Fruit fly (Drosophila melanogaster) whole organism, prepupa: ENCODE measurements around the gene Nubp1.

Source experiments
- CG10631 ChIP-seq: fragments of 200-800 bp; sonication (Bioruptor generic); optimal IDR thresholded peaks from 2 replicates; lab custom pipeline; 2016; ENCODE audit warnings: missing biosample characterization, missing genetic modification characterization
- CG10669 ChIP-seq: fragments of 200-800 bp; sonication (Bioruptor generic); optimal IDR thresholded peaks from 3 replicates; lab custom pipeline; 2018; ENCODE audit warnings: missing biosample characterization, mild to moderate bottlenecking, missing genetic modification characterization, moderate library complexity
- CG15336 ChIP-seq: fragments of 200-800 bp; sonication (Bioruptor generic); IDR thresholded peaks from 2 replicates; pipeline ENCODE4 v1.3.6; 2022; ENCODE audit warnings: missing biosample characterization, missing genetic modification characterization
- CG1621 ChIP-seq: fragments of 200-800 bp; sonication (Bioruptor generic); optimal IDR thresholded peaks from 3 replicates; lab custom pipeline; 2018; ENCODE audit warnings: missing biosample characterization, mild to moderate bottlenecking, missing genetic modification characterization
- CG3032 ChIP-seq: fragments of 200-800 bp; optimal IDR thresholded peaks from 2 replicates; lab custom pipeline; 2019; ENCODE audit warnings: missing biosample characterization, mild to moderate bottlenecking, missing genetic modification characterization, moderate library complexity
- CG31627 ChIP-seq: fragments of 200-800 bp; sonication (Bioruptor generic); optimal IDR thresholded peaks from 3 replicates; lab custom pipeline; 2016; ENCODE audit warnings: missing biosample characterization, missing genetic modification characterization
- CG32006 ChIP-seq: fragments of 200-800 bp; sonication (Bioruptor generic); optimal IDR thresholded peaks from 3 replicates; lab custom pipeline; 2017; ENCODE audit warnings: missing biosample characterization, mild to moderate bottlenecking, missing genetic modification characterization
- CG34406 ChIP-seq: fragments of 200-800 bp; sonication (Bioruptor generic); optimal IDR thresholded peaks from 3 replicates; lab custom pipeline; 2016; ENCODE audit warnings: missing biosample characterization, missing genetic modification characterization
- CG6163 ChIP-seq: fragments of 200-800 bp; sonication (Bioruptor generic); IDR thresholded peaks from 3 replicates; pipeline ENCODE4 v1.3.6; 2022; ENCODE audit warnings: missing biosample characterization, missing genetic modification characterization
- CG6276 ChIP-seq: fragments of 200-800 bp; sonication (Bioruptor generic); optimal IDR thresholded peaks from 2 replicates; lab custom pipeline; 2017; ENCODE audit warnings: missing biosample characterization, mild to moderate bottlenecking, missing genetic modification characterization
- CG6792 ChIP-seq: fragments of 200-800 bp; sonication (Bioruptor generic); optimal IDR thresholded peaks from 3 replicates; lab custom pipeline; 2016; ENCODE audit warnings: missing biosample characterization, missing genetic modification characterization
- CG8119 ChIP-seq: fragments of 200-800 bp; sonication (Bioruptor generic); IDR thresholded peaks from 3 replicates; pipeline ENCODE4 v1.3.6; 2022; ENCODE audit warnings: missing biosample characterization, missing genetic modification characterization
- CG8319 ChIP-seq: fragments of 200-800 bp; sonication (Bioruptor generic); optimal IDR thresholded peaks from 3 replicates; lab custom pipeline; 2016; ENCODE audit warnings: missing biosample characterization, missing genetic modification characterization
- CG8632 ChIP-seq: fragments of 200-800 bp; sonication (Bioruptor generic); optimal IDR thresholded peaks from 3 replicates; lab custom pipeline; 2016; ENCODE audit warnings: missing biosample characterization, missing genetic modification characterization
- Eip78C ChIP-seq: fragments of 200-800 bp; sonication (Bioruptor generic); peaks from one replicate; lab custom pipeline; 2016; ENCODE audit warnings: missing biosample characterization, missing genetic modification characterization
- Eip93F ChIP-seq: fragments of 200-800 bp; sonication (Bioruptor generic); optimal IDR thresholded peaks from 2 replicates; lab custom pipeline; 2016; ENCODE audit warnings: missing biosample characterization, mild to moderate bottlenecking, missing genetic modification characterization
- Ets21C ChIP-seq: fragments of 200-800 bp; sonication (Bioruptor generic); optimal IDR thresholded peaks from 3 replicates; lab custom pipeline; 2016; ENCODE audit warnings: missing biosample characterization, missing genetic modification characterization
- Ets96B ChIP-seq: fragments of 200-800 bp; optimal IDR thresholded peaks from 2 replicates; lab custom pipeline; 2019; ENCODE audit warnings: missing biosample characterization, mild to moderate bottlenecking, missing genetic modification characterization, moderate library complexity
- Gug ChIP-seq: fragments of 200-800 bp; sonication (Bioruptor generic); IDR thresholded peaks from 2 replicates; pipeline ENCODE4 v1.3.6; 2022; ENCODE audit warnings: missing biosample characterization, missing genetic modification characterization
- Hr39 ChIP-seq: fragments of 200-800 bp; sonication (Bioruptor generic); optimal IDR thresholded peaks from 2 replicates; lab custom pipeline; 2016; ENCODE audit warnings: missing biosample characterization, missing genetic modification characterization
- Hr4 ChIP-seq: fragments of 200-800 bp; sonication (Bioruptor generic); optimal IDR thresholded peaks from 3 replicates; lab custom pipeline; 2016; ENCODE audit warnings: missing biosample characterization, missing genetic modification characterization
- Sox15 ChIP-seq: fragments of 200-800 bp; sonication (Bioruptor generic); optimal IDR thresholded peaks from 3 replicates; lab custom pipeline; 2016; ENCODE audit warnings: missing biosample characterization, missing genetic modification characterization
- eg ChIP-seq: fragments of 200-800 bp; sonication (Bioruptor generic); IDR thresholded peaks from 3 replicates; pipeline ENCODE4 v1.3.6; 2022; ENCODE audit warnings: missing biosample characterization, missing genetic modification characterization
- esn ChIP-seq: fragments of 200-800 bp; sonication (Bioruptor generic); optimal IDR thresholded peaks from 2 replicates; lab custom pipeline; 2016; ENCODE audit warnings: missing biosample characterization, mild to moderate bottlenecking, missing genetic modification characterization, moderate library complexity
- fd85E ChIP-seq: fragments of 200-800 bp; sonication (Bioruptor generic); optimal IDR thresholded peaks from 3 replicates; lab custom pipeline; 2016; ENCODE audit warnings: missing biosample characterization, missing genetic modification characterization
- salr ChIP-seq, 2 experiments: fragments of 200-800 bp; sonication (Bioruptor generic); optimal IDR thresholded peaks; 3 replicates each; lab custom pipeline; 2016 to 2018; ENCODE audit warnings: missing biosample characterization in 2 of 2, missing genetic modification characterization in 2 of 2, mild to moderate bottlenecking in 1 of 2
- spab ChIP-seq: fragments of 200-800 bp; sonication (Bioruptor generic); optimal IDR thresholded peaks from 2 replicates; lab custom pipeline; 2017; ENCODE audit warnings: missing biosample characterization, mild to moderate bottlenecking, missing genetic modification characterization, missing genetic modification reagents
- ss ChIP-seq, 2 experiments: fragments of 200-800 bp; sonication (Bioruptor generic); optimal IDR thresholded peaks; 2 replicates in 1 of 2; 3 replicates in 1 of 2; lab custom pipeline; 2017 to 2018; ENCODE audit warnings: mild to moderate bottlenecking in 2 of 2, missing biosample characterization in 2 of 2, missing genetic modification characterization in 2 of 2, moderate library complexity in 1 of 2
- svp ChIP-seq: fragments of 200-800 bp; sonication (Bioruptor generic); peaks from one replicate; lab custom pipeline; 2016; ENCODE audit warnings: missing biosample characterization, missing genetic modification characterization

Nubp1 gene

DNA sequence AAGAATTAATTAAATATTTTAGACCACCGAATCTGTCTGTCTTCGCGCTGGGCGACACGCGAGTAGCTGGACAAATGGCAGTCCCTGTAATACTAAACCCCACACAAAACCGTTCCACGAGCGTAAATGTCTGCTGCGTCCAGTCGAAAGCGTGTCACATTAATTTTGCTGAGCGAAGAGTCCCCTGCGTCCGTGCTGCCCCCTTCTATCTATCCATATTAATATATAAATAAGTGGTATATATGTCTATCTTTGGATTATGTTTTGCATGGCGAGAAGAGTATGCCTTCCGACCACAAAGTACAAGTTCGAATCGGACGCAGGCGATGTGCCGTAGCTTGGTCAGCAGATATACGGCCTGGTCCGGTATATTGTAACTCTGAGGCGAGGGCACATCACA is 20.0 kb downstream of the Nubp1 start:
- TF ChIP-seq CG34406 (no peak), CG1621 (tag; lab: Kevin White, UChicago) (no peak), Eip93F (GFP tag; lab: Kevin White, UChicago) (no peak), CG8632 (GFP tag; lab: Kevin White, UChicago) (no peak), CG10669 (GFP tag; lab: Kevin White, UChicago) (no peak)

DNA sequence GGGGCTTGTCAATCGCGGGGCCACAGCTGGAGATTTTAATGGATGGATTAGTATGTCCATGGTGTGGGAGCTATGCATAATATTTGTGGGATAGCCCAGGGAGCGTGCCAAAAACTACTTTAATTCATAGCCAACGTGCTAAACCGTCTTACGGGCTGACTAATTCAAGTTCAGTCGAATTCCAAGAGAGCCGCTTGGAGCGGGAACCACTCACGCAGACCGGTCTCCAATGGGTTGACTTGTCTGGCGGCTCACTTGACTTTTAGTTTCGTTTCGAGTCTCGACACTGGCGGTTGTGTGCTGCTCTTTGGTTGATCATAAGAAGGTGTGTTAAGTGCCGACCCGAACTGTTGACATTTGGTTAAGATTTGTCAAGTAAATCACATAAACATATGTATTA is 21.7 kb downstream of the Nubp1 start, which contains the start of gene yellow-b:
Gene yellow-b (plus strand): TSS at position 263 of the 400 bp plus-strand sequence.
- TF ChIP-seq CG31627, result no peak
- no peak for TF ChIP-seq spab (GFP tag; lab: Kevin White, UChicago)
- TF ChIP-seq salr (GFP tag; optimal IDR thresholded peaks at IDR 0.05; lab: Kevin White, UChicago), result no peak
- TF ChIP-seq CG34406, result no peak
- peak; percentile 28; the same call in 1 of the 2 replicates for TF ChIP-seq CG15336 (GFP tag; lab: Robert Waterston, UW)

DNA sequence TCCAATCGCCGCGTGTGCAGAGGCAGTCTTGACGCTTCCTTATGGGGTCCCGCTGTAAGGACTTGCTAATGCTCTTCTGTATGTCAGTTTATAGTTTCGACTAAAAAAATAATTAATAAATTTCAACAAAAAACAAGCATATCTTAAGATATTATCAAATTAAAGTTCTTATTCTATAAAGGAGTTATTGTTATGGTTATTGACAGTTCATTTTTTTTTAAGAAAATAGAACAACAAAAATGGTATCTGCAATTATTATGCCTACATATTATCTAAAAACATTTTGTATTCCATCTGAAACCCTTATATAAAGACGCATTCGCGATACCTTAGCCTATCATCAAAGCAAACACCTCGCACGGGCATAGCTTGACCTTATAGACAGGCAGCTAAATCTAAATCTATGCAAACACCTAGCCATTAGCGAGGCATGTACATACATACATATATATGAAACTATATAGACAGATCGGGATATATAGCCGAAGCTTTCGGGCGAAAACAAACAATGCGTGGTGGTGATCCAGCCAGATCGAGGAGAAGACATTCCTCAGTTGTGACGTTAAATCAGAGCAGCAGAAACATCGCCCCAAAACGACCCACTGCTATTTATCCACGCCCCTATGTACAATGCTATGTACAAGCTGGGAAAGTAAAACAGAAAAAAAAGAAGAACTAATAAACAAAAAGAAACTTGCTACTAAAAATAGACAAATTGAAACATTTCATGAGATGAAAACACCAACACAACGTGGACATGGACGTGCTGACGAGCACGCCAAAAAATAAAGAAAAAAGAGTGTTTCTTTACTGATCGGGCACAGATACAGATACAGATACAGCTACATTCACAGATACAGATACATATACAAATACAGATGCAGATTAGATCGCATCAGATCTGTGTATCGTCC is 28.4 kb downstream of the Nubp1 start, which contains the start of gene ppk17:
Gene ppk17 (minus strand): TSS at position 51 of the 914 bp plus-strand sequence.
- peak; percentile 58 for TF ChIP-seq CG15336 (GFP tag; lab: Robert Waterston, UW)
- 0 out of 2 replicates have a peak, but pooled peaks have one; percentile 19 for TF ChIP-seq Gug
- peak; percentile 75; the same call in 2 of the 3 replicates for TF ChIP-seq eg (GFP tag; lab: Robert Waterston, UW)
- peak; percentile 55 for TF ChIP-seq CG8119 (GFP tag; lab: Robert Waterston, UW)
- peak; percentile 56 for TF ChIP-seq CG6276 (GFP tag; lab: Kevin White, UChicago)
- TF ChIP-seq CG34406, result no peak
- TF ChIP-seq CG6163 (GFP tag; lab: Robert Waterston, UW), result peak; percentile 48; the same call in 1 of the 3 replicates
- no peak for TF ChIP-seq CG10669 (GFP tag; lab: Kevin White, UChicago)

DNA sequence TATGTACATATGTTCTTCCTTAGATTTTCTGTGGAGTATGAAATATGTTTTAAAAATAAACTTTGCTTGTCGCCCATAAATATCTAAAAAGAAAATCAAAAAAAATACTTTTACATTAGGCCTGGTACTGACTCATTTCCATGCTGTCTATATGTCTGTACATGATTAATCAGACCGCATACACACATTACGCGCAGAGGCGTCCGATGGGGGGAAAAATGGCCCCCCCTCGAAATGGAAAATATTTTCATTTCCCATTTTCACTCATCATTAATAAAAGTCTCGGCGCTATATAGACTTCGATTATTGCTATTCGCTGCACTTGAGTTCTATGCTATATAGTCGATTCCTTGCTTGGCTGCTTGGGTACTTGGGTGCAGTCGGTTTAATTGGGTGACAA is 29.5 kb downstream of the Nubp1 start:
- TF ChIP-seq Eip78C (GFP tag; lab: Kevin White, UChicago), result no peak
- peak; percentile 49 for TF ChIP-seq svp
- TF ChIP-seq eg (GFP tag; lab: Robert Waterston, UW), result 0 out of 3 replicates have a peak, but pooled peaks have one; percentile 12

DNA sequence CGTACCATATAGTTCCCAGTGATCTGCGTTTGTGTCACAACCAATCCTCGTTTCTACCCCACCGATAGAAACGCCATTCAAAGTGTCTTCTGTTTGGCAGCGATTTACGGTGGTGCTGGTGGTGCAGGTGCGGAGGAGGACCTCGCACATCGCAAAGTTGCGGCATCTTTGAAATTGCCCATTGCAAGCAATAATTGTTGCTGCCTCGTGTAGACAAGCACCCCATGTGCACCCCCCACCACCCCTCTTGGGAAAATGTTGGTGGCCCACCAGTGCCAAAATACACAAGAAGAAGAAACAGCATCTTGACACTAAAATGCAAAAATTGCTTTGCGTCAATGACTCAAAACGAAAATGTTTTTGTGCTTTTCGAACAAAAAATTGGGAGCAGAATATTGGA is 32.1 kb downstream of the Nubp1 start:
- TF ChIP-seq Hr39 (GFP tag; lab: Kevin White, UChicago) (no peak), spab (GFP tag; lab: Kevin White, UChicago) (no peak), CG8319 (GFP tag; lab: Kevin White, UChicago) (no peak), fd85E (GFP tag; lab: Kevin White, UChicago) (no peak), CG3032 (no peak), Sox15 (GFP tag; lab: Kevin White, UChicago) (no peak), Eip78C (GFP tag; lab: Kevin White, UChicago) (no peak), CG32006 (GFP tag; lab: Kevin White, UChicago) (no peak), Ets96B (tag; lab: Kevin White, UChicago) (no peak), Ets21C (GFP tag; lab: Kevin White, UChicago) (no peak)

DNA sequence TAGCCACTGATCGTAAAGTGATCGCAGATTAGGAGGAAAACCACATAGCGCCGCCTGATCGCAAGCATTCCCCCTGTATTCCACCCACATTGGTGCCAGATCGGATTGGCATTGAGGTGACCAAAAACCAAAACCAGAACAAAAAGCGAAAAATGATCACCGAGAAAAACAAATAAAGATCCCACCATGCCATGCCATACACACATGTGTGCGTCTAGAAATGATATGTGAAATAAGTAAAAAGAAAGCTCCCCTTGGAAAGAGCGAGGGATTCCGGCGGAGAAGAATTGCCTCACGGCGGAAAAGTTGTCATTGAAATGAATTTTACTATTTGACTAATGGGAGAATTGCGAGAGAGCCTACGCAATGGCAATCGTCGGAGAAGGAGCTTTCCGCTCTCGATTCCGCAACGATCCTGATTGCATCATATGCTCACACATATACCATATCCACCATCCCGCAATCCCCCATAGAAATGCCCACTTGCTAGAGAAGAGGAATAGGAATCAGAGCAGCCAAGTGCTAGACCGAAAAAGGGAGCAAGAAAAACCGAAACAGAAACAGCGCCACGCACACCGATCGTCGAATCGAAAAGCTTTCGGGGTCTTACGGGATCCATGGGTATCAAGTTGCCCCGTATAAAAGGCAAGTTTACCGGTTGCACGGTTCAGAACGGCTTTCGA is 33.9 kb downstream of the Nubp1 start, which contains the start of gene Mhc:
Gene Mhc (plus strand): TSS at position 497 of the 683 bp plus-strand sequence.
- no peak for TF ChIP-seq CG6792 (GFP tag; lab: Kevin White, UChicago)
- TF ChIP-seq eg (GFP tag; lab: Robert Waterston, UW), result no peak
- no peak for TF ChIP-seq fd85E (GFP tag; lab: Kevin White, UChicago)
- TF ChIP-seq esn (GFP tag; lab: Kevin White, UChicago), result no peak
- TF ChIP-seq Ets96B (tag; lab: Kevin White, UChicago), result no peak
- TF ChIP-seq CG32006 (GFP tag; lab: Kevin White, UChicago), result no peak
- TF ChIP-seq CG8632 (GFP tag; lab: Kevin White, UChicago), result no peak
- no peak for TF ChIP-seq salr (GFP tag; optimal IDR thresholded peaks at IDR 0.05; lab: Kevin White, UChicago)
- no peak for TF ChIP-seq CG10631 (GFP tag; lab: Kevin White, UChicago)
- no peak for TF ChIP-seq Gug
- no peak for TF ChIP-seq Hr4 (GFP tag; lab: Kevin White, UChicago)
- TF ChIP-seq CG3032, result no peak
- no peak for TF ChIP-seq ss (GFP tag; optimal IDR thresholded peaks at IDR 0.05; lab: Kevin White, UChicago)
